Worm (Caenorhabditis elegans) whole organism, young adult: ENCODE results near the gene irld-4.

Experiments used
- B0019.2 ChIP-seq: fragments of 200-800 bp; sonication (Bioruptor generic); conservative IDR thresholded peaks from 2 replicates; pipeline ENCODE4 v1.3.6; 2022; ENCODE audit warnings: missing genetic modification reagents, missing genetic modification characterization, missing compliant biosample characterization
- C06A6.2 ChIP-seq: fragments of 200-800 bp; sonication (Bioruptor generic); conservative IDR thresholded peaks from 2 replicates; pipeline ENCODE4 v1.3.6; 2022; ENCODE audit warnings: missing genetic modification characterization, missing compliant biosample characterization
- D2030.7 ChIP-seq: fragments of 200-800 bp; sonication (Bioruptor generic); IDR thresholded peaks from 2 replicates; pipeline ENCODE4 v1.3.6; 2022; ENCODE audit warnings: missing genetic modification reagents, missing genetic modification characterization, missing compliant biosample characterization
- F10E7.11 ChIP-seq: sonication (generic microtip); optimal IDR thresholded peaks from 2 replicates; lab custom pipeline; 2017; ENCODE audit warnings: mild to moderate bottlenecking, missing genetic modification characterization, moderate library complexity, missing compliant biosample characterization
- K11D2.4 ChIP-seq: fragments of 200-800 bp; sonication (Bioruptor generic); IDR thresholded peaks from 2 replicates; pipeline ENCODE4 v1.3.6; 2022; ENCODE audit warnings: missing genetic modification reagents, missing genetic modification characterization, missing compliant biosample characterization
- Y67H2A.10 ChIP-seq: fragments of 200-800 bp; sonication (Bioruptor generic); conservative IDR thresholded peaks from 2 replicates; pipeline ENCODE4 v1.3.6; 2022; ENCODE audit warnings: missing genetic modification reagents, missing genetic modification characterization, missing compliant biosample characterization
- ZK185.1 ChIP-seq: sonication (generic microtip); optimal IDR thresholded peaks from 2 replicates; lab custom pipeline; 2016; ENCODE audit warnings: mild to moderate bottlenecking, missing genetic modification characterization, missing compliant biosample characterization; ENCODE audit not compliant: poor library complexity, severe bottlenecking
- ama-1 ChIP-seq, 3 experiments: fragments of 150-350 bp in 1 of 3; sonication (generic microtip) in 2 of 3; optimal IDR thresholded peaks; 2 replicates each; lab custom pipeline; 2014 to 2018; ENCODE audit warnings: missing biosample characterization in 2 of 3, missing genetic modification characterization in 2 of 3, missing genetic modification reagents in 2 of 3
- attf-6 ChIP-seq: fragments of 200-800 bp; sonication (Bioruptor generic); IDR thresholded peaks from 2 replicates; pipeline ENCODE4 v1.3.6; 2022; ENCODE audit warnings: missing genetic modification reagents, missing genetic modification characterization, missing compliant biosample characterization
- bed-1 ChIP-seq: fragments of 200-800 bp; sonication (Bioruptor generic); IDR thresholded peaks from 2 replicates; pipeline ENCODE4 v1.3.6; 2022; ENCODE audit warnings: missing genetic modification reagents, missing genetic modification characterization, missing compliant biosample characterization
- bed-2 ChIP-seq: fragments of 200-800 bp; sonication (Bioruptor generic); IDR thresholded peaks from 2 replicates; pipeline ENCODE4 v1.3.6; 2022; ENCODE audit warnings: missing genetic modification reagents, missing genetic modification characterization, missing compliant biosample characterization
- ccch-3 ChIP-seq: fragments of 200-800 bp; sonication (Bioruptor generic); optimal IDR thresholded peaks from 2 replicates; lab custom pipeline; 2018; ENCODE audit warnings: mild to moderate bottlenecking, missing genetic modification characterization, missing compliant biosample characterization
- cebp-1 ChIP-seq, 2 experiments: fragments of 200-800 bp in 1 of 2; sonication (Bioruptor generic) in 1 of 2; sonication (generic microtip) in 1 of 2; IDR thresholded peaks in 1 of 2; optimal IDR thresholded peaks in 1 of 2; 2 replicates each; pipeline versions ENCODE4 v1.3.6 to Lab custom; 2017 to 2022; ENCODE audit warnings: missing compliant biosample characterization in 2 of 2, missing genetic modification characterization in 2 of 2, mild to moderate bottlenecking in 1 of 2, missing genetic modification reagents in 1 of 2, moderate library complexity in 1 of 2
- cebp-2 ChIP-seq: fragments of 200-800 bp; sonication (Bioruptor generic); IDR thresholded peaks from 2 replicates; pipeline ENCODE4 v1.3.6; 2022; ENCODE audit warnings: missing genetic modification characterization, missing compliant biosample characterization
- die-1 ChIP-seq: sonication (generic microtip); optimal IDR thresholded peaks from 2 replicates; lab custom pipeline; 2016; ENCODE audit warnings: missing genotype, mild to moderate bottlenecking, missing genetic modification characterization, missing compliant biosample characterization
- dpff-1 ChIP-seq: sonication (generic microtip); optimal IDR thresholded peaks from 2 replicates; lab custom pipeline; 2017; ENCODE audit warnings: mild to moderate bottlenecking, missing genetic modification characterization, missing compliant biosample characterization
- efl-1 ChIP-seq: fragments of 150-350 bp; optimal IDR thresholded peaks from 2 replicates; lab custom pipeline; 2014; ENCODE audit warnings: missing biosample characterization, missing genetic modification reagents, missing genetic modification characterization
- ets-4 ChIP-seq: fragments of 200-800 bp; sonication (Bioruptor generic); optimal IDR thresholded peaks from 2 replicates; lab custom pipeline; 2018; ENCODE audit warnings: mild to moderate bottlenecking, missing genetic modification characterization, missing compliant biosample characterization
- him-1 ChIP-seq: sonication (generic microtip); optimal IDR thresholded peaks from 2 replicates; lab custom pipeline; 2016; ENCODE audit warnings: missing genotype, missing genetic modification reagents, missing genetic modification characterization, missing compliant biosample characterization
- hmg-20 ChIP-seq: fragments of 200-800 bp; sonication (Bioruptor generic); IDR thresholded peaks from 2 replicates; pipeline ENCODE4 v1.3.6; 2022; ENCODE audit warnings: missing genetic modification reagents, missing genetic modification characterization, missing compliant biosample characterization
- let-526 ChIP-seq: fragments of 200-800 bp; sonication (Bioruptor generic); IDR thresholded peaks from 2 replicates; pipeline ENCODE4 v1.3.6; 2022; ENCODE audit warnings: missing genetic modification reagents, missing genetic modification characterization, missing compliant biosample characterization
- lin-40 ChIP-seq: sonication (generic microtip); optimal IDR thresholded peaks from 2 replicates; lab custom pipeline; 2016; ENCODE audit warnings: missing genetic modification characterization, mild to moderate bottlenecking, missing compliant biosample characterization, missing genotype, missing genetic modification reagents
- madf-3 ChIP-seq: fragments of 200-800 bp; sonication (Bioruptor generic); IDR thresholded peaks from 2 replicates; pipeline ENCODE4 v1.3.6; 2022; ENCODE audit warnings: missing genetic modification reagents, missing genetic modification characterization, missing compliant biosample characterization
- madf-6 ChIP-seq: fragments of 200-800 bp; sonication (Bioruptor generic); IDR thresholded peaks from 2 replicates; pipeline ENCODE4 v1.3.6; 2022; ENCODE audit warnings: missing genetic modification reagents, missing genetic modification characterization, missing compliant biosample characterization
- mel-28 ChIP-seq: sonication (generic microtip); optimal IDR thresholded peaks from 2 replicates; lab custom pipeline; 2016; ENCODE audit warnings: borderline replicate concordance, mild to moderate bottlenecking, missing genetic modification characterization, missing compliant biosample characterization
- mes-4 ChIP-seq: sonication (generic microtip); optimal IDR thresholded peaks from 2 replicates; lab custom pipeline; 2016; ENCODE audit warnings: missing genotype, missing genetic modification characterization, missing compliant biosample characterization
- mxl-1 ChIP-seq: sonication (generic microtip); optimal IDR thresholded peaks from 2 replicates; lab custom pipeline; 2016; ENCODE audit warnings: missing genetic modification characterization, missing compliant biosample characterization
- nfya-2 ChIP-seq: fragments of 200-800 bp; sonication (Bioruptor generic); IDR thresholded peaks from 2 replicates; pipeline ENCODE4 v1.3.6; 2022; ENCODE audit warnings: missing genetic modification reagents, missing genetic modification characterization, missing compliant biosample characterization
- nhr-120 ChIP-seq: fragments of 200-800 bp; sonication (Bioruptor generic); IDR thresholded peaks from 2 replicates; pipeline ENCODE4 v1.3.6; 2022; ENCODE audit warnings: missing genetic modification characterization, missing compliant biosample characterization
- nhr-80 ChIP-seq: sonication (generic microtip); optimal IDR thresholded peaks from 2 replicates; lab custom pipeline; 2016; ENCODE audit warnings: missing genetic modification characterization, missing compliant biosample characterization
- nhr-90 ChIP-seq: sonication (generic microtip); optimal IDR thresholded peaks from 2 replicates; lab custom pipeline; 2016; ENCODE audit warnings: missing genotype, mild to moderate bottlenecking, missing genetic modification characterization, missing compliant biosample characterization
- pha-4 ChIP-seq: fragments of 150-350 bp; sonication (generic microtip); optimal IDR thresholded peaks from 2 replicates; lab custom pipeline; 2014; ENCODE audit warnings: missing biosample characterization, missing genetic modification reagents, missing genetic modification characterization
- snpc-1.1 ChIP-seq: sonication (generic microtip); optimal IDR thresholded peaks from 2 replicates; lab custom pipeline; 2017; ENCODE audit warnings: missing genetic modification characterization, mild to moderate bottlenecking, missing compliant biosample characterization, antibody characterized with exemption, moderate library complexity, missing genotype, missing genetic modification reagents; ENCODE audit not compliant: insufficient read depth
- snpc-1.3 ChIP-seq: sonication (generic microtip); optimal IDR thresholded peaks from 2 replicates; lab custom pipeline; 2017; ENCODE audit warnings: missing genetic modification characterization, mild to moderate bottlenecking, missing compliant biosample characterization, antibody characterized with exemption, moderate library complexity, missing genotype, missing genetic modification reagents; ENCODE audit not compliant: insufficient read depth
- somi-1 ChIP-seq: fragments of 200-800 bp; sonication (Bioruptor generic); optimal IDR thresholded peaks from 2 replicates; lab custom pipeline; 2018; ENCODE audit warnings: mild to moderate bottlenecking, missing genetic modification characterization, missing compliant biosample characterization
- tbp1 ChIP-seq: fragments of 200-800 bp; sonication (Bioruptor generic); optimal IDR thresholded peaks from 2 replicates; lab custom pipeline; 2018; ENCODE audit warnings: mild to moderate bottlenecking, missing genetic modification characterization, missing compliant biosample characterization
- unc-130 ChIP-seq: sonication (generic microtip); optimal IDR thresholded peaks from 2 replicates; lab custom pipeline; 2016; ENCODE audit warnings: missing genetic modification reagents, missing genetic modification characterization, missing compliant biosample characterization
- unc-62 ChIP-seq: fragments of 150-350 bp; optimal IDR thresholded peaks from 2 replicates; lab custom pipeline; 2014; ENCODE audit warnings: missing biosample characterization, missing genetic modification reagents, missing genetic modification characterization
- zim-3 ChIP-seq: sonication (generic microtip); optimal IDR thresholded peaks from 2 replicates; lab custom pipeline; 2017; ENCODE audit warnings: mild to moderate bottlenecking, missing genetic modification characterization, moderate library complexity, missing compliant biosample characterization
- ztf-18 ChIP-seq: sonication (generic microtip); optimal IDR thresholded peaks from 2 replicates; lab custom pipeline; 2016; ENCODE audit warnings: missing genotype, mild to moderate bottlenecking, missing genetic modification characterization, missing compliant biosample characterization
- ztf-26 ChIP-seq: sonication (generic microtip); optimal IDR thresholded peaks from 2 replicates; lab custom pipeline; 2017; ENCODE audit warnings: missing genetic modification characterization, missing compliant biosample characterization

The irld-4 gene

DNA sequence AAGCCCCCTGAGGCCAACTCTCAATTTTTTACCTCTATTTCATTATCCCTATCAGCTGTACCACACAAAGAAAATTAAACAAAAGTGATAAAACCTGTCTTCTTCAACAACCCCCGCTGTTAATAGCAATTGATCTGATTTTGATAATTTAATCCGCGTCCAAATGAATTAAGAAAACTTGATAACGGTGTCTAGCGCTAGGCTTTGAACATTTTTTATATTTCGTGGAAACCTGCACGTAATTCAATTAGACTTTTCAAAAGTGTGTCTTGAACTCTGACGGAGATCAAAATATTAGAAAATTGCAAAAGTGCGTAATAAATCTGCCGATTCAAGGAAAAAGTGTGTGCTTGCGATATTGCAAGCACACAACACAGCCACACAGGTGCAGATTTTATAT is 19.5 kb upstream of the irld-4 start:
- TF ChIP-seq mel-28 (no peak), mxl-1 (tag; lab: Kevin White, UChicago) (no peak), nhr-120 (GFP tag; lab: Robert Waterston, UW) (no peak), pha-4 (no peak), snpc-1.3 (no peak), K11D2.4 (GFP tag; lab: Robert Waterston, UW) (no peak), unc-62 (no peak), attf-6 (GFP tag; lab: Robert Waterston, UW) (no peak), efl-1 (no peak), dpff-1 (tag; lab: Kevin White, UChicago) (no peak), hmg-20 (no peak), bed-2 (no peak)
- TF ChIP-seq, all 124 proteins: peak for 0

DNA sequence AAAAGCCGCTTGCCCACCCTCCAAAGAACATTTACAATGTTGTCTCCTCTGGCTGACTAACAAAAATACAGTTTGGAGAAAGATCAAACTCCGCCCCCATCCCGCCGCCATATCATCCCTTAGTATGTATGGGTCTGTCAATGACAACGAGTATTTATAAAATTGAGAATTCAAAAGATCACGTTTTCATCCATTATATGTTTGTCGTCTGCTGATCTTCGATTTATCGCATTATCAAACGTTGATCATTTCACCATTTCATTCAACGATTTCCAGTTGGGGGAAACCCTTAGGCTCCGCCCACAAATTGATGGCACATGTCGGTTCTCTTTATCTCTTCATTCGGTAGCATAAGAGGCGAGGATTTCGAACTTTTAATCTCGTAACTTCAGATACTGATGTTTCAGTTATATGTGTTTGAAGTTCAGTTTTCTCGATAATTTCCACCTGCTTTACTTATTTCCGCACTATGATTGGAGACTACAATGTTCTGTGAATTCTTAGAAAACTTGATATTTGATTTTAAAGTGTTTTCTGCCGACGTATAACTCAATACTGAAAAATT is 18.6 kb upstream of the irld-4 start:
- TF ChIP-seq cebp-2 (GFP tag; lab: Robert Waterston, UW) (0 out of 2 replicates have a peak, but pooled peaks have one; percentile 48), B0019.2 (GFP tag; lab: Robert Waterston, UW) (no peak), unc-130 (no peak), cebp-1 (GFP tag; IDR thresholded peaks at IDR 0.05; lab: Robert Waterston, UW) (no peak), cebp-1 (tag; optimal IDR thresholded peaks at IDR 0.05; lab: Kevin White, UChicago) (peak; percentile 23), nfya-2 (GFP tag; lab: Robert Waterston, UW) (no peak), ZK185.1 (peak; percentile 3), nhr-80 (tag; lab: Kevin White, UChicago) (peak; percentile 9), let-526 (GFP tag; lab: Robert Waterston, UW) (no peak), C06A6.2 (no peak), him-1 (no peak), somi-1 (GFP tag; lab: Kevin White, UChicago) (peak; percentile 47), ztf-18 (tag; lab: Kevin White, UChicago) (no peak), Y67H2A.10 (GFP tag; lab: Robert Waterston, UW) (no peak), die-1 (tag; lab: Kevin White, UChicago) (peak; percentile 28), zim-3 (no peak), lin-40 (tag; lab: Kevin White, UChicago) (peak; percentile 51), ztf-26 (tag; lab: Kevin White, UChicago) (peak; percentile 25), nhr-90 (tag; lab: Kevin White, UChicago) (no peak), ama-1 (optimal IDR thresholded peaks at IDR 0.05; lab: Kevin White, UChicago) (peak; percentile 19), ama-1 (GFP tag; optimal IDR thresholded peaks at IDR 0.05; lab: Kevin White, UChicago) (no peak)

DNA sequence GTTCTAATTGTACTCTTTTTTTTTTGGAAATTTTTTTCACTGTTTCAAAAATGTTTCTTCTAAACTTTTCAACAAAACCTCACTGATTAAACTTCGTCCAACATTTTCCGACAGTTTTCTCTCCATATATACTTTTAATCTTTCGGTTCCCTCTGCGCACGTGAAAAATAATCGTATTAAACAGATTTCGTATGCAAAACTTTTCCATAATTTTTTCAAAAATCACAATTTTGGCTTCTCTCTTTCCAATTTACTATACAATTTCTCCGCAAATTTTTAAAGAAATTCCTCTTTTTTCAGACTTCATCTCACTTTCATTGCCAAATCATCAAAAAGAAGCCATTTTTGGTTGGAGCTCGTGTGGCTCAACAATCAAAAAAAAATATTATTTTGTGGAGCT is 16.6 kb upstream of the irld-4 start, which contains the start of gene dmd-6:
Gene dmd-6, plus strand, starts transcription at position 301 of the 400 bp plus-strand sequence.
- TF ChIP-seq ama-1 (optimal IDR thresholded peaks at IDR 0.05; lab: Kevin White, UChicago): peak; percentile 46
- no peak for TF ChIP-seq ama-1 (GFP tag; optimal IDR thresholded peaks at IDR 0.05; lab: Kevin White, UChicago)
- TF ChIP-seq ets-4: no peak
- TF ChIP-seq, all 124 proteins: peak for 1

DNA sequence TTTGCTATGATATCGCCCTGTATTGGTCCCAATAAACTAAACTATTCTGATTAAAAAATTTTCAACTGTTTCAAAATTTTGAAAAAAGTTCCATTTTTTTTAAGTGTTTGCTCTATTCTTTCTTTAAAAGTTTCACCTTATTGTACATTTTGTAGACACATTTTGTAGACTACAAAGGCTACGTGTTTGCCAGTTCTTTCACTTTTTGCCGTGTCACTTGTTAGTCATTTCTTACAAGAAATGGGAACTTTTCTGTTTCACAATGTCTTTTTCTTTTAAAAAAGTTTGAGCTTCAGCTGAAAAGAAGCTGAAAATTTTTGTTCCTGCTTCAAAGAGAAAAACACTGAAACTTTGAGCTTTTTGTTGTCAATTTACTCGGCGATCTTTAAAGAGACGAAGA is 15.8 kb upstream of the irld-4 start:
- TF ChIP-seq mel-28: no peak
- peak; percentile 59 for TF ChIP-seq ama-1 (optimal IDR thresholded peaks at IDR 0.05; lab: Kevin White, UChicago)
- TF ChIP-seq ama-1 (GFP tag; optimal IDR thresholded peaks at IDR 0.05; lab: Kevin White, UChicago): no peak

DNA sequence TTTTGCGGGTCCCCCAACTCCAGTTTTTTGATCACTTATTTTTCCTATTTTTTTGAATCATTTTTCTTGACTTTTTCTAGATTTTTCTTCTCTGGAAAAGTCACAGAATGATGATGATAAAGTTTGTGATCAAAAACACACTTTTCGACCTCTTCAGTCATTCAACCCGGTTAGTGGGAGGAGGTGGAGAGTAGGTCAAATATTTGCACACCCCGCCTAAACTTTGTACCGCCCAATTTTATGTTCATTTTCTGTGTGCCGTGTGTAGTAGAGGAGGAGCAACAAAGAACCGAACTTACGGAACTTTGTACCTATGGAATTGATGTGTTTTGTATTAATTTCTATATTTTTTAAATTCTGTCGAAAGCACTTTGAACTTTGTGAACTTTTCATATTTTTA is 15.4 kb upstream of the irld-4 start:
- no peak for TF ChIP-seq tbp1
- TF ChIP-seq ccch-3 (GFP tag; lab: Kevin White, UChicago): no peak
- peak; percentile 17 for TF ChIP-seq ama-1 (optimal IDR thresholded peaks at IDR 0.05; lab: Kevin White, UChicago)
- no peak for TF ChIP-seq ama-1 (GFP tag; optimal IDR thresholded peaks at IDR 0.05; lab: Kevin White, UChicago)
- no peak for TF ChIP-seq F10E7.11 (tag; lab: Kevin White, UChicago)
- TF ChIP-seq snpc-1.1 (tag; lab: Kevin White, UChicago): no peak
- TF ChIP-seq efl-1: peak; percentile 34
- no peak for TF ChIP-seq bed-1 (GFP tag; lab: Robert Waterston, UW)
- no peak for TF ChIP-seq madf-6 (GFP tag; lab: Robert Waterston, UW)
- TF ChIP-seq D2030.7 (GFP tag; lab: Robert Waterston, UW): no peak
- TF ChIP-seq mes-4: no peak
- peak; percentile 10 for TF ChIP-seq nhr-80 (tag; lab: Kevin White, UChicago)
- no peak for TF ChIP-seq madf-3 (GFP tag; lab: Robert Waterston, UW)
